Worm (Caenorhabditis elegans): ENCODE measurements around the gene str-222.
A peak's percentile ranks its signal among the peaks of the same experiment; 100 is the strongest.

The str-222 gene

DNA sequence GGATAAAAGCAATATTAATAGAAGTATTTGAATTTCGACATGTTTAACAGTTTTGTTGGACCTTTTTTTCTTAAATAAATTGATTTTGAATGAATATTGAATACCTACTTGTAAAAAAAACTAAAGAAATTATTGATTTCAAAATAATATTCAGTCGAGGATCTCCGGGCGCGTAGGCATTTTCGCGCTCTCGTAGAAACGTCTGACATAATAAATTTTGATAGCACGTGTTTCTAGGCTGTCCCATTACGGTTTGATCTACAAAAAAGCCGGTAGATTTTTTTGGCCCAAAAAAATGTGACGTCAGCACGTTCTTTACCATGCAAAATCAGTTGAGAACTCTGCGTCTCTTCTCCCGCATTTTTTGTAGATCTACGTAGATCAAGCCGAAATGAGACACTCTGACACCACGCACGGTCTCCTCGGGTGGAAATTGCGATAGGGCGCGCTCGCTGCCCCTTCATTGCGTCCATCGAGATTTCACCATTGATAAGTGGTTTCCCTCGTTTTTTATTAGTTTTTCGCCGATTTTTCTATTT is 41.3 kb upstream of the str-222 start:
- TF ChIP-seq irx-1 (tag; optimal IDR thresholded peaks at IDR 0.05) = no peak
- TF ChIP-seq unc-98 (GFP tag; IDR thresholded peaks at IDR 0.05) = no peak
- no peak for TF ChIP-seq sox-4 (tag; optimal IDR thresholded peaks at IDR 0.05)
- no peak for TF ChIP-seq zag-1 (tag; optimal IDR thresholded peaks at IDR 0.05)
- TF ChIP-seq hlh-4 (tag; optimal IDR thresholded peaks at IDR 0.05) = no peak
- no peak for TF ChIP-seq mab-9 (GFP tag; IDR thresholded peaks at IDR 0.05)
- TF ChIP-seq ceh-82 (tag; optimal IDR thresholded peaks at IDR 0.05) = no peak
- TF ChIP-seq pag-3 (tag; optimal IDR thresholded peaks at IDR 0.05; ENCODE audit: borderline replicate concordance, insufficient read depth) = no peak
- no peak for TF ChIP-seq unc-30 (tag; optimal IDR thresholded peaks at IDR 0.05)
- no peak for TF ChIP-seq ces-1 (GFP tag; optimal IDR thresholded peaks at IDR 0.05)
- no peak for TF ChIP-seq C04F5.9 (tag; optimal IDR thresholded peaks at IDR 0.05)
- no peak for TF ChIP-seq F16B12.6 (tag; optimal IDR thresholded peaks at IDR 0.05)
- TF ChIP-seq xbp-1 (tag; optimal IDR thresholded peaks at IDR 0.05) = no peak
- no peak for TF ChIP-seq tlp-1 (tag; optimal IDR thresholded peaks at IDR 0.05)
- no peak for TF ChIP-seq grh-1 (GFP tag; IDR thresholded peaks at IDR 0.05)
- no peak for TF ChIP-seq nhr-19 (GFP tag; conservative IDR thresholded peaks at IDR 0.05)
- TF ChIP-seq mdl-1 (tag; optimal IDR thresholded peaks at IDR 0.05) = no peak
- TF ChIP-seq ets-5 (GFP tag; IDR thresholded peaks at IDR 0.05) = no peak
- no peak for TF ChIP-seq mep-1 (tag; optimal IDR thresholded peaks at IDR 0.05)
- TF ChIP-seq sup-37 (GFP tag; optimal IDR thresholded peaks at IDR 0.05) = no peak

- TF ChIP-seq snu-23 (GFP tag; optimal IDR thresholded peaks at IDR 0.05) (peak; percentile 14), nhr-20 (tag; optimal IDR thresholded peaks at IDR 0.05) (peak; percentile 6), nhr-71 (tag; optimal IDR thresholded peaks at IDR 0.05) (peak; percentile 29), dpl-1 (GFP tag; optimal IDR thresholded peaks at IDR 0.05) (peak in 1 of 3 experiments; percentile 20), efl-1 (optimal IDR thresholded peaks at IDR 0.05) (peak in 1 of 2 experiments; percentile 15), efl-1 (GFP tag; optimal IDR thresholded peaks at IDR 0.05 in 1 of 2) (peak in 1 of 2 experiments; percentile 87), lin-35 (GFP tag; optimal IDR thresholded peaks at IDR 0.05) (peak in 1 of 2 experiments; percentile 28)
Observed at ce11 chrV:1599088-1599487, 36.9 kb upstream of the str-222 start.

DNA sequence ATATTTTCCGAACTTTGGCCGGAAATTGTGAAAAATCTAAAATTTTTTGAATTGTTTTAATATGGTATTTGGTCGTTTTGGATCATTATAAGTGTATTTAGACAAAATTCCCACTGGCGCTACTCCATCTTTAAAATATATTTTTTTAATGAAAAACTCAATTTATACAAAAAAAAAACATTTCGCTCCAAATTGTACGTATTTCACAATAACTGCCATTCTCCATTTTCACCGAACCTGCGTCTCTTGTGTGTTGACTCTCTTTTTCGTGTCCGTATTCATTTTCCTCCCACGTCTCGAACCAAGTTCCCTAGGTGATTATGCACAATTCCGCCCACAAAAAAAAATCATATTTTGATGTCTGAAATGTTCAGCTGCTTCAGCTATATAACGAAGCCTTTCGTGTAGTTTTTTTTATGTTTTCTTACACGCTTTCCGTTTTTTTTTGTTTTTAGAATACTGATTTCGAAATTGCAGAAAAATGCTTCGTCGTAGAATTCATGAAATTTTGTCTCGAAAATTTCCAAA is 35.3 kb upstream of the str-222 start, which contains the start of gene F16B4.2:
Gene F16B4.2 (plus strand): TSS at position 478 of the 528 bp plus-strand sequence.
- no peak for TF ChIP-seq aly-2 (tag; optimal IDR thresholded peaks at IDR 0.05)
- no peak for TF ChIP-seq lir-3 (tag; optimal IDR thresholded peaks at IDR 0.05; ENCODE audit: poor library complexity)
- TF ChIP-seq hpl-2 (GFP tag; optimal IDR thresholded peaks at IDR 0.05) = no peak
- no peak for TF ChIP-seq efl-1 (optimal IDR thresholded peaks at IDR 0.05)
- peak in 1 of 2 experiments; percentile 72 for TF ChIP-seq efl-1 (GFP tag; optimal IDR thresholded peaks at IDR 0.05 in 1 of 2)

DNA sequence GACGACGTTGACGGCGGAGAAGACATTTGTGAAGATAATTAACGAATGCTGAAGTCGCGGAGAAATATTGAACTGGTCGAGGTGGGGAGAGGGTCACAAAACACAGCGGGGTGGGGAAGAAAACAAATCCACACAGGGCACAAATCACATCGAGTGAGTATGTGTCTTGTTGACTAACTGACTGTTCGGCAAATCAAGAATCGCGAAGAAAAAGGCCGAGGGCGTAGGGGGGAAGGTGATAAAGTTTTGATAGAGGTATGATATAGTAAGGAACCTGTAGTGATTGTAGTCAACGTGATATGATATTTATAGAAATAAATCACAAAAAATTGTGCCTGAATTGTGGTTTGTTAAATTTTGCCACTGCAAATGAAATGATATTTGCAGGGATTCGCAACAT is 28.2 kb upstream of the str-222 start, which contains the start of gene nhr-178:
Gene nhr-178 (minus strand): TSS at position 164 of the 400 bp plus-strand sequence.
- TF ChIP-seq nhr-19 (GFP tag; conservative IDR thresholded peaks at IDR 0.05) (no peak; the same call in 1 of the 2 replicates), fkh-4 (tag; optimal IDR thresholded peaks at IDR 0.05; ENCODE audit: borderline replicate concordance) (no peak), elt-3 (tag; optimal IDR thresholded peaks at IDR 0.05) (peak in 3 of 6 experiments; percentile 10 to 65 (median 46)), nhr-84 (tag; optimal IDR thresholded peaks at IDR 0.05) (no peak), lin-35 (GFP tag; optimal IDR thresholded peaks at IDR 0.05) (peak in 1 of 2 experiments; percentile 46), nhr-71 (tag; optimal IDR thresholded peaks at IDR 0.05) (peak; percentile 62), ceh-82 (tag; optimal IDR thresholded peaks at IDR 0.05) (no peak), snpc-4 (tag; optimal IDR thresholded peaks at IDR 0.05) (no peak), lin-39 (tag; optimal IDR thresholded peaks at IDR 0.05) (no peak), nhr-47 (tag; optimal IDR thresholded peaks at IDR 0.05) (no peak), pag-3 (tag; optimal IDR thresholded peaks at IDR 0.05; ENCODE audit: borderline replicate concordance, insufficient read depth) (no peak), ceh-8 (GFP tag; optimal IDR thresholded peaks at IDR 0.05) (no peak), mep-1 (tag; optimal IDR thresholded peaks at IDR 0.05) (no peak), ama-1 (optimal IDR thresholded peaks at IDR 0.05) (no peak), nhr-12 (tag; optimal IDR thresholded peaks at IDR 0.05) (no peak), nhr-85 (tag) (peak; percentile 68), nhr-28 (tag; optimal IDR thresholded peaks at IDR 0.05) (no peak), efl-1 (optimal IDR thresholded peaks at IDR 0.05) (no peak), efl-1 (GFP tag; optimal IDR thresholded peaks at IDR 0.05 in 1 of 2) (peak in 1 of 2 experiments; percentile 82), ztf-11 (tag; optimal IDR thresholded peaks at IDR 0.05) (no peak), elt-2 (tag; optimal IDR thresholded peaks at IDR 0.05) (peak; percentile 76), nhr-77 (tag; optimal IDR thresholded peaks at IDR 0.05) (peak; percentile 74), ztf-4 (tag; optimal IDR thresholded peaks at IDR 0.05) (no peak), dpl-1 (GFP tag; optimal IDR thresholded peaks at IDR 0.05) (no peak), nhr-76 (tag; optimal IDR thresholded peaks at IDR 0.05) (no peak)

Measured in whole organism, L1 larva.